Fruit fly (Drosophila melanogaster) whole organism: Measurements from ENCODE around the gene lbl.

Experiments used
- CG8478 ChIP-seq: fragments of >200 bp; optimal IDR thresholded peaks from 2 replicates; lab custom pipeline; 2018; ENCODE audit warnings: inconsistent platforms
- EcR ChIP-seq, 2 experiments: fragments of >200 bp; optimal IDR thresholded peaks; 2 replicates each; lab custom pipeline; 2017; ENCODE audit warnings: missing biosample characterization in 2 of 2, missing genetic modification characterization in 2 of 2, missing genetic modification reagents in 2 of 2

dm6 chr3R:21419932-21420331 lies 14.0 kb downstream of the lbl start:
- TF ChIP-seq CG8478 (lab: Kevin White, UChicago) (no peak), EcR (GFP tag; optimal IDR thresholded peaks at IDR 0.05; lab: Kevin White, UChicago) (no peak)
